Worm (Caenorhabditis elegans): ENCODE results near the gene F21G4.6.

- TF ChIP-seq W03F9.2 (tag; optimal IDR thresholded peaks at IDR 0.05) (no peak), him-1 (tag; optimal IDR thresholded peaks at IDR 0.05) (no peak), dao-5 (tag; optimal IDR thresholded peaks at IDR 0.05) (no peak)
Observed at ce11 chrX:9965275-9965674, 48.0 kb upstream of the F21G4.6 start, which contains the start of gene pssy-1.

Measured in whole organism, L4/young adult.